Worm (Caenorhabditis elegans) whole organism, L4 larva: ENCODE results near the gene arl-3.

Experiments used
- F49E8.2 ChIP-seq: sonication (generic microtip); optimal IDR thresholded peaks from 2 replicates; lab custom pipeline; 2016; ENCODE audit warnings: missing compliant biosample characterization, mild to moderate bottlenecking, missing genetic modification characterization, borderline replicate concordance
- T20F7.1 ChIP-seq: fragments of 200-800 bp; sonication (Bioruptor generic); optimal IDR thresholded peaks from 2 replicates; lab custom pipeline; 2018; ENCODE audit warnings: mild to moderate bottlenecking, missing genetic modification characterization, missing compliant biosample characterization
- Y105C5A.15 ChIP-seq: fragments of 200-800 bp; sonication (Bioruptor generic); IDR thresholded peaks from 2 replicates; pipeline ENCODE4 v1.3.6; 2022; ENCODE audit warnings: missing genetic modification characterization, missing compliant biosample characterization
- Y48G9A.11 ChIP-seq: fragments of 200-800 bp; sonication (Bioruptor generic); IDR thresholded peaks from 2 replicates; pipeline ENCODE4 v1.3.6; 2022; ENCODE audit warnings: missing genetic modification reagents, missing genetic modification characterization, missing compliant biosample characterization
- Y5F2A.4 ChIP-seq: fragments of 200-800 bp; sonication (Bioruptor generic); optimal IDR thresholded peaks from 2 replicates; lab custom pipeline; 2018; ENCODE audit warnings: mild to moderate bottlenecking, missing genetic modification characterization, missing compliant biosample characterization
- aha-1 ChIP-seq: fragments of 150-350 bp; peaks from one replicate; lab custom pipeline; 2014; ENCODE audit warnings: missing biosample characterization, missing genetic modification characterization
- arid-1 ChIP-seq: fragments of 200-800 bp; sonication (Bioruptor generic); conservative IDR thresholded peaks from 2 replicates; pipeline ENCODE4 v1.3.6; 2022; ENCODE audit warnings: missing genetic modification reagents, missing genetic modification characterization, missing compliant biosample characterization
- ceh-32 ChIP-seq: sonication (generic microtip); optimal IDR thresholded peaks from 2 replicates; lab custom pipeline; 2016; ENCODE audit warnings: mild to moderate bottlenecking, missing genetic modification characterization, missing compliant biosample characterization; ENCODE audit not compliant: poor library complexity
- ceh-44 ChIP-seq: fragments of 200-800 bp; sonication (Bioruptor generic); IDR thresholded peaks from 2 replicates; pipeline ENCODE4 v1.3.6; 2022; ENCODE audit warnings: missing genetic modification reagents, missing genetic modification characterization, missing compliant biosample characterization
- ceh-82 ChIP-seq: sonication (generic microtip); optimal IDR thresholded peaks from 2 replicates; lab custom pipeline; 2017; ENCODE audit warnings: missing biosample characterization, missing genetic modification characterization
- ces-1 ChIP-seq: fragments of 150-350 bp; sonication (generic microtip); optimal IDR thresholded peaks from 4 replicates; lab custom pipeline; 2014; ENCODE audit warnings: missing biosample characterization, missing genetic modification reagents, missing genetic modification characterization
- daf-16 ChIP-seq, 3 experiments: sonication (generic microtip); optimal IDR thresholded peaks; 2 replicates each; lab custom pipeline; 2016 to 2017; ENCODE audit warnings: missing genetic modification characterization in 3 of 3, missing genetic modification reagents in 3 of 3, mild to moderate bottlenecking in 2 of 3, missing compliant biosample characterization in 2 of 3, missing biosample characterization in 1 of 3, moderate library complexity in 1 of 3
- daf-8 ChIP-seq: fragments of 200-800 bp; sonication (Bioruptor generic); IDR thresholded peaks from 2 replicates; pipeline ENCODE4 v1.3.6; 2022; ENCODE audit warnings: missing genetic modification characterization, missing compliant biosample characterization
- duxl-1 ChIP-seq: sonication (generic microtip); optimal IDR thresholded peaks from 2 replicates; lab custom pipeline; 2016; ENCODE audit warnings: mild to moderate bottlenecking, missing genetic modification characterization, moderate library complexity, missing compliant biosample characterization; ENCODE audit not compliant: poor library complexity
- dve-1 ChIP-seq: sonication (generic microtip); optimal IDR thresholded peaks from 2 replicates; lab custom pipeline; 2017; ENCODE audit warnings: antibody characterized with exemption, mild to moderate bottlenecking, missing genetic modification characterization, missing compliant biosample characterization; ENCODE audit not compliant: insufficient read depth
- egl-27 ChIP-seq: sonication (generic microtip); optimal IDR thresholded peaks from 3 replicates; lab custom pipeline; 2017; ENCODE audit warnings: missing biosample characterization, missing genetic modification reagents, missing genetic modification characterization
- hif-1 ChIP-seq, 2 experiments: sonication (generic microtip); optimal IDR thresholded peaks; 2 replicates each; lab custom pipeline; 2016 to 2017; ENCODE audit warnings: missing compliant biosample characterization in 2 of 2, missing genetic modification characterization in 2 of 2, missing genetic modification reagents in 2 of 2, missing genotype in 2 of 2, mild to moderate bottlenecking in 1 of 2
- hlh-11 ChIP-seq: fragments of 200-800 bp; sonication (Bioruptor generic); optimal IDR thresholded peaks from 2 replicates; lab custom pipeline; 2018; ENCODE audit warnings: mild to moderate bottlenecking, missing genetic modification characterization, missing compliant biosample characterization
- hlh-30 ChIP-seq: sonication (generic microtip); optimal IDR thresholded peaks from 2 replicates; lab custom pipeline; 2017; ENCODE audit warnings: antibody characterized with exemption, mild to moderate bottlenecking, missing genetic modification characterization, missing compliant biosample characterization; ENCODE audit not compliant: insufficient read depth
- jun-1 ChIP-seq: fragments of 150-350 bp; optimal IDR thresholded peaks from 2 replicates; lab custom pipeline; 2014; ENCODE audit warnings: missing biosample characterization, missing genetic modification reagents, missing genetic modification characterization
- lim-7 ChIP-seq: fragments of 200-800 bp; sonication (Bioruptor generic); IDR thresholded peaks from 2 replicates; pipeline ENCODE4 v1.3.6; 2022; ENCODE audit warnings: missing genetic modification characterization, missing compliant biosample characterization
- lin-1 ChIP-seq: fragments of 200-800 bp; sonication (Bioruptor generic); IDR thresholded peaks from 2 replicates; pipeline ENCODE4 v1.3.6; 2022; ENCODE audit warnings: missing genetic modification reagents, missing genetic modification characterization, missing compliant biosample characterization
- lin-15B ChIP-seq: fragments of 150-350 bp; sonication (generic microtip); optimal IDR thresholded peaks from 3 replicates; lab custom pipeline; 2014; ENCODE audit warnings: missing biosample characterization, missing genetic modification characterization
- lin-38 ChIP-seq: fragments of 200-800 bp; sonication (Bioruptor generic); IDR thresholded peaks from 2 replicates; pipeline ENCODE4 v1.3.6; 2022; ENCODE audit warnings: missing genetic modification reagents, missing genetic modification characterization, missing compliant biosample characterization
- lin-39 ChIP-seq: fragments of 150-350 bp; optimal IDR thresholded peaks from 2 replicates; lab custom pipeline; 2014; ENCODE audit warnings: missing biosample characterization, missing genetic modification reagents, missing genetic modification characterization
- lsy-2 ChIP-seq, 2 experiments: fragments of 150-350 bp in 1 of 2; sonication (generic microtip) in 1 of 2; optimal IDR thresholded peaks; 2 replicates each; lab custom pipeline; 2014 to 2017; ENCODE audit warnings: missing biosample characterization in 2 of 2, missing genetic modification characterization in 2 of 2
- madf-9 ChIP-seq: fragments of 200-800 bp; sonication (Bioruptor generic); conservative IDR thresholded peaks from 2 replicates; pipeline ENCODE4 v1.3.6; 2022; ENCODE audit warnings: missing genetic modification reagents, missing genetic modification characterization, missing compliant biosample characterization
- mdl-1 ChIP-seq, 2 experiments: fragments of 150-350 bp in 1 of 2; sonication (generic microtip) in 1 of 2; optimal IDR thresholded peaks; 2 replicates each; lab custom pipeline; 2014 to 2017; ENCODE audit warnings: missing biosample characterization in 2 of 2, missing genetic modification characterization in 2 of 2
- mep-1 ChIP-seq: fragments of 150-350 bp; sonication (generic microtip); optimal IDR thresholded peaks from 3 replicates; lab custom pipeline; 2014; ENCODE audit warnings: missing biosample characterization, missing genetic modification characterization
- mes-2 ChIP-seq: sonication (generic microtip); optimal IDR thresholded peaks from 2 replicates; lab custom pipeline; 2016; ENCODE audit warnings: missing genotype, mild to moderate bottlenecking, missing genetic modification characterization, missing compliant biosample characterization; ENCODE audit not compliant: poor library complexity, severe bottlenecking
- mxl-3 ChIP-seq: fragments of 200-800 bp; sonication (Bioruptor generic); optimal IDR thresholded peaks from 2 replicates; lab custom pipeline; 2018; ENCODE audit warnings: mild to moderate bottlenecking, missing genetic modification characterization, missing compliant biosample characterization
- nhr-102 ChIP-seq: sonication (generic microtip); optimal IDR thresholded peaks from 2 replicates; lab custom pipeline; 2016; ENCODE audit warnings: mild to moderate bottlenecking, missing genetic modification characterization, moderate library complexity, missing compliant biosample characterization
- nhr-11 ChIP-seq: fragments of 150-350 bp; optimal IDR thresholded peaks from 2 replicates; lab custom pipeline; 2014; ENCODE audit warnings: missing biosample characterization, missing genetic modification characterization
- nhr-28 ChIP-seq: fragments of 150-350 bp; optimal IDR thresholded peaks from 2 replicates; lab custom pipeline; 2014; ENCODE audit warnings: missing biosample characterization, missing genetic modification characterization
- nhr-6 ChIP-seq: fragments of 150-350 bp; optimal IDR thresholded peaks from 2 replicates; lab custom pipeline; 2014; ENCODE audit warnings: missing biosample characterization, missing genetic modification characterization
- nhr-76 ChIP-seq: fragments of 150-350 bp; optimal IDR thresholded peaks from 2 replicates; lab custom pipeline; 2014; ENCODE audit warnings: missing biosample characterization, missing genetic modification characterization
- nhr-77 ChIP-seq: fragments of 150-350 bp; optimal IDR thresholded peaks from 2 replicates; lab custom pipeline; 2014; ENCODE audit warnings: missing biosample characterization, missing genetic modification characterization
- php-3 ChIP-seq: fragments of 200-800 bp; sonication (Bioruptor generic); IDR thresholded peaks from 2 replicates; pipeline ENCODE4 v1.3.6; 2022; ENCODE audit warnings: missing genetic modification reagents, missing genetic modification characterization, missing compliant biosample characterization
- pqm-1 ChIP-seq: sonication (generic microtip); optimal IDR thresholded peaks from 2 replicates; lab custom pipeline; 2017; ENCODE audit warnings: missing biosample characterization, missing genetic modification characterization
- saeg-2 ChIP-seq: fragments of 200-800 bp; sonication (Bioruptor generic); IDR thresholded peaks from 2 replicates; pipeline ENCODE4 v1.3.6; 2022; ENCODE audit warnings: missing genetic modification reagents, missing genetic modification characterization, missing compliant biosample characterization
- zag-1 ChIP-seq: fragments of 150-350 bp; optimal IDR thresholded peaks from 2 replicates; lab custom pipeline; 2014; ENCODE audit warnings: missing biosample characterization, missing genetic modification characterization
- zfp-3 ChIP-seq: fragments of 200-800 bp; sonication (Bioruptor generic); conservative IDR thresholded peaks from 2 replicates; pipeline ENCODE4 v1.3.6; 2022; ENCODE audit warnings: missing genetic modification reagents, missing genetic modification characterization, missing compliant biosample characterization
- zip-11 ChIP-seq: fragments of 200-800 bp; sonication (Bioruptor generic); IDR thresholded peaks from 2 replicates; pipeline ENCODE4 v1.3.6; 2022; ENCODE audit warnings: missing genetic modification characterization, missing compliant biosample characterization

arl-3 gene

ce11 chrII:14598367-14598766, 7.9 kb upstream of the arl-3 start (continued):
- TF ChIP-seq nhr-11 (tag; lab: Kevin White, UChicago) (peak; percentile 92), mdl-1 (tag; optimal IDR thresholded peaks at IDR 0.05; lab: Kevin White, UChicago) (peak in 1 of 2 experiments; percentile 75), daf-8 (no peak), duxl-1 (tag; lab: Kevin White, UChicago) (no peak), egl-27 (no peak), ces-1 (GFP tag; lab: Kevin White, UChicago) (no peak), dve-1 (tag; lab: Kevin White, UChicago) (peak; percentile 99), nhr-76 (tag; lab: Kevin White, UChicago) (no peak), Y105C5A.15 (GFP tag; lab: Robert Waterston, UW) (no peak), lin-39 (no peak), nhr-102 (tag; lab: Kevin White, UChicago) (peak; percentile 48), madf-9 (GFP tag; lab: Robert Waterston, UW) (no peak), T20F7.1 (no peak), ceh-82 (tag; lab: Kevin White, UChicago) (no peak), Y48G9A.11 (GFP tag; lab: Robert Waterston, UW) (no peak), zag-1 (tag; lab: Kevin White, UChicago) (no peak), mep-1 (tag; lab: Kevin White, UChicago) (no peak), nhr-6 (tag; lab: Kevin White, UChicago) (peak; percentile 41), jun-1 (tag; lab: Kevin White, UChicago) (no peak), Y5F2A.4 (GFP tag; lab: Kevin White, UChicago) (no peak)

- TF ChIP-seq mxl-3 (no peak), arid-1 (GFP tag; lab: Robert Waterston, UW) (no peak), dve-1 (tag; lab: Kevin White, UChicago) (peak; percentile 24), aha-1 (tag; lab: Kevin White, UChicago) (peak; percentile 54), hlh-30 (tag; lab: Kevin White, UChicago) (peak; percentile 12), Y105C5A.15 (GFP tag; lab: Robert Waterston, UW) (0 out of 2 replicates have a peak, but pooled peaks have one; percentile 58), nhr-28 (peak; percentile 43), daf-16 (GFP tag; optimal IDR thresholded peaks at IDR 0.05; lab: Kevin White, UChicago) (no peak), daf-16 (tag; optimal IDR thresholded peaks at IDR 0.05; lab: Kevin White, UChicago) (peak; percentile 79)
- TF ChIP-seq, all 104 proteins: peak for 6
Measured at ce11 chrII:14599284-14599862, 6.9 kb upstream of the arl-3 start.

- TF ChIP-seq hlh-30 (tag; lab: Kevin White, UChicago), result peak; percentile 32
- TF ChIP-seq nhr-28, result peak; percentile 85
- TF ChIP-seq lim-7, result no peak
- peak in 1 of 2 experiments; percentile 28 for TF ChIP-seq hif-1 (tag; optimal IDR thresholded peaks at IDR 0.05; lab: Kevin White, UChicago)
- peak; percentile 74 for TF ChIP-seq zfp-3 (GFP tag; lab: Robert Waterston, UW)
- no peak for TF ChIP-seq F49E8.2 (tag; lab: Kevin White, UChicago)
- 0 out of 2 replicates have a peak, but pooled peaks have one; percentile 57 for TF ChIP-seq saeg-2 (GFP tag; lab: Robert Waterston, UW)
- TF ChIP-seq nhr-77 (tag; lab: Kevin White, UChicago), result peak; percentile 87
- no peak for TF ChIP-seq daf-16 (GFP tag; optimal IDR thresholded peaks at IDR 0.05; lab: Kevin White, UChicago)
- peak; percentile 71 for TF ChIP-seq daf-16 (tag; optimal IDR thresholded peaks at IDR 0.05; lab: Kevin White, UChicago)
- no peak for TF ChIP-seq ceh-82 (tag; lab: Kevin White, UChicago)
- peak; percentile 15 for TF ChIP-seq dve-1 (tag; lab: Kevin White, UChicago)
- no peak for TF ChIP-seq lin-15B (tag; lab: Kevin White, UChicago)
- TF ChIP-seq php-3 (GFP tag; lab: Robert Waterston, UW), result peak; percentile 74; the same call in 1 of the 2 replicates
- TF ChIP-seq pqm-1 (tag; lab: Kevin White, UChicago), result peak; percentile 61
- no peak for TF ChIP-seq ceh-44 (GFP tag; lab: Robert Waterston, UW)
- 0 out of 2 replicates have a peak, but pooled peaks have one; percentile 22 for TF ChIP-seq lin-1 (GFP tag; lab: Robert Waterston, UW)
- TF ChIP-seq mes-2 (tag; lab: Kevin White, UChicago), result peak; percentile 22
- peak; percentile 34 for TF ChIP-seq hlh-11
- no peak for TF ChIP-seq lin-38 (GFP tag; lab: Robert Waterston, UW)
- no peak for TF ChIP-seq ceh-32 (tag; lab: Kevin White, UChicago)
- 0 out of 2 replicates have a peak, but pooled peaks have one; percentile 30 for TF ChIP-seq zip-11 (GFP tag; lab: Robert Waterston, UW)
- TF ChIP-seq lsy-2 (tag; optimal IDR thresholded peaks at IDR 0.05; lab: Kevin White, UChicago), result peak in 1 of 2 experiments; percentile 33
Measured at ce11 chrII:14599933-14600630, 6.2 kb upstream of the arl-3 start.
